Fruit fly (Drosophila melanogaster): ENCODE data around the gene Gas41.
A peak's percentile ranks its signal among the peaks of the same experiment; 100 is the strongest.

Gas41 gene

dm6 chr2L:6948540-6948942 is 1.5 kb downstream of the Gas41 start, which contains the start of gene ihog (continued):
- TF ChIP-seq tap (tag; optimal IDR thresholded peaks at IDR 0.05) (peak; percentile 46), CG9932 (GFP tag; IDR thresholded peaks at IDR 0.05) (no peak), Drgx (GFP tag; IDR thresholded peaks at IDR 0.05) (no peak), knrl (GFP tag; IDR thresholded peaks at IDR 0.05; ENCODE audit: partially characterized antibody) (peak; percentile 66; the same call in 2 of the 3 replicates), ro (GFP tag; IDR thresholded peaks at IDR 0.05) (no peak), chinmo (GFP tag; IDR thresholded peaks at IDR 0.05; ENCODE audit: partially characterized antibody) (peak; percentile 99), corto (GFP tag; optimal IDR thresholded peaks at IDR 0.05) (no peak), Xrp1 (GFP tag; IDR thresholded peaks at IDR 0.05) (no peak), odd (GFP tag; optimal IDR thresholded peaks at IDR 0.05) (no peak), CG34422 (GFP tag; IDR thresholded peaks at IDR 0.05) (peak; percentile 35; the same call in 1 of the 3 replicates), gsb-n (tag; optimal IDR thresholded peaks at IDR 0.05) (no peak), onecut (GFP tag; IDR thresholded peaks at IDR 0.05) (no peak), CG18476 (GFP tag; optimal IDR thresholded peaks at IDR 0.05) (no peak), lilli (GFP tag; optimal IDR thresholded peaks at IDR 0.05) (no peak), CG14050 (GFP tag; IDR thresholded peaks at IDR 0.05) (no peak), CG4282 (GFP tag; optimal IDR thresholded peaks at IDR 0.05) (peak; percentile 17), CG13296 (GFP tag; optimal IDR thresholded peaks at IDR 0.05) (peak; percentile 24), CG10366 (GFP tag; IDR thresholded peaks at IDR 0.05) (0 out of 2 replicates have a peak, but pooled peaks have one; percentile 17), CG11504 (tag; optimal IDR thresholded peaks at IDR 0.05) (no peak), al (GFP tag; IDR thresholded peaks at IDR 0.05) (no peak), nerfin-2 (GFP tag; IDR thresholded peaks at IDR 0.05; ENCODE audit: partially characterized antibody) (peak; percentile 45), CG7963 (GFP tag; IDR thresholded peaks at IDR 0.05; ENCODE audit: partially characterized antibody) (peak; percentile 51; the same call in 1 of the 3 replicates), yki (optimal IDR thresholded peaks at IDR 0.05) (no peak), MBD-R2 (GFP tag; IDR thresholded peaks at IDR 0.05) (peak; percentile 68; the same call in 1 of the 2 replicates), CoRest (tag; optimal IDR thresholded peaks at IDR 0.05) (no peak), CG4707 (GFP tag; optimal IDR thresholded peaks at IDR 0.05) (peak; percentile 87), CG31365 (tag; optimal IDR thresholded peaks at IDR 0.05) (no peak), CG6791 (GFP tag; IDR thresholded peaks at IDR 0.05; ENCODE audit: partially characterized antibody) (peak; percentile 63; the same call in 2 of the 3 replicates), Dref (GFP tag; IDR thresholded peaks at IDR 0.05) (peak; percentile 7; the same call in 1 of the 2 replicates), run (tag; optimal IDR thresholded peaks at IDR 0.05) (no peak), CG2129 (GFP tag; IDR thresholded peaks at IDR 0.05; ENCODE audit: partially characterized antibody) (no peak), ci (GFP tag; IDR thresholded peaks at IDR 0.05) (peak; percentile 39; the same call in 1 of the 3 replicates), CG17829 (tag; optimal IDR thresholded peaks at IDR 0.05) (peak; percentile 12), dan (GFP tag; IDR thresholded peaks at IDR 0.05) (no peak), CG6683 (GFP tag; optimal IDR thresholded peaks at IDR 0.05) (no peak), CG18599 (GFP tag; optimal IDR thresholded peaks at IDR 0.05) (no peak), unc-4 (GFP tag; IDR thresholded peaks at IDR 0.05; ENCODE audit: partially characterized antibody) (peak; percentile 47; the same call in 1 of the 2 replicates), CG34376 (GFP tag; optimal IDR thresholded peaks at IDR 0.05) (peak; percentile 4), toy (GFP tag; IDR thresholded peaks at IDR 0.05) (no peak), Ets97D (GFP tag; optimal IDR thresholded peaks at IDR 0.05) (no peak), vfl (GFP tag; optimal IDR thresholded peaks at IDR 0.05) (no peak), sima (GFP tag; optimal IDR thresholded peaks at IDR 0.05) (no peak), CG3847 (GFP tag; IDR thresholded peaks at IDR 0.05) (no peak), kah (GFP tag; optimal IDR thresholded peaks at IDR 0.05) (peak; percentile 1), pros (GFP tag; optimal IDR thresholded peaks at IDR 0.05) (no peak), CG2116 (GFP tag; optimal IDR thresholded peaks at IDR 0.05) (peak; percentile 2), p53 (GFP tag; optimal IDR thresholded peaks at IDR 0.05) (no peak), Sry-δ (GFP tag; optimal IDR thresholded peaks at IDR 0.05) (peak; percentile 3), CG15601 (tag; optimal IDR thresholded peaks at IDR 0.05) (no peak), esg (GFP tag; conservative IDR thresholded peaks at IDR 0.05) (no peak), vvl (GFP tag; IDR thresholded peaks at IDR 0.05) (peak; percentile 52)

All from whole organism, embryonic.